Worm (Caenorhabditis elegans) whole organism, L1 larva: ENCODE measurements around the gene C46F11.4.

Experiments
- C04F5.9 ChIP-seq: sonication (generic microtip); optimal IDR thresholded peaks from 2 replicates; lab custom pipeline; 2016; ENCODE audit warnings: missing genetic modification characterization, missing compliant biosample characterization
- F16B12.6 ChIP-seq: fragments of 150-350 bp; optimal IDR thresholded peaks from 2 replicates; lab custom pipeline; 2014; ENCODE audit warnings: missing biosample characterization, missing genetic modification characterization
- Y116A8C.19 ChIP-seq: sonication (generic microtip); optimal IDR thresholded peaks from 2 replicates; lab custom pipeline; 2016; ENCODE audit warnings: missing compliant biosample characterization, missing genetic modification characterization, borderline replicate concordance
- aly-2 ChIP-seq: fragments of 150-350 bp; optimal IDR thresholded peaks from 2 replicates; lab custom pipeline; 2014; ENCODE audit warnings: missing biosample characterization, missing genetic modification characterization
- blmp-1 ChIP-seq: fragments of 150-350 bp; optimal IDR thresholded peaks from 2 replicates; lab custom pipeline; 2014; ENCODE audit warnings: missing biosample characterization, missing genetic modification characterization
- ceh-82 ChIP-seq, 3 experiments: fragments of 150-350 bp in 1 of 3; sonication (generic microtip) in 2 of 3; optimal IDR thresholded peaks; 2 replicates each; lab custom pipeline; 2014 to 2017; ENCODE audit warnings: missing biosample characterization in 3 of 3, missing genetic modification characterization in 3 of 3
- ceh-88 ChIP-seq: fragments of 200-800 bp; sonication (Bioruptor generic); IDR thresholded peaks from 2 replicates; pipeline ENCODE4 v1.3.6; 2022; ENCODE audit warnings: missing genetic modification characterization, missing compliant biosample characterization
- ces-1 ChIP-seq: fragments of 150-350 bp; optimal IDR thresholded peaks from 2 replicates; lab custom pipeline; 2014; ENCODE audit warnings: missing biosample characterization, missing genetic modification reagents, missing genetic modification characterization
- dpl-1 ChIP-seq, 3 experiments: fragments of 150-350 bp in 2 of 3; sonication (generic microtip) in 1 of 3; optimal IDR thresholded peaks; 2 replicates each; lab custom pipeline; 2014 to 2017; ENCODE audit warnings: missing biosample characterization in 3 of 3, missing genetic modification characterization in 3 of 3, missing genetic modification reagents in 3 of 3
- dsc-1 ChIP-seq: sonication (generic microtip); optimal IDR thresholded peaks from 2 replicates; lab custom pipeline; 2016; ENCODE audit warnings: mild to moderate bottlenecking, missing genetic modification characterization, missing compliant biosample characterization
- efl-1 ChIP-seq, 4 experiments: fragments of 150-350 bp; optimal IDR thresholded peaks in 3 of 4; peaks in 1 of 4; 1 replicate in 1 of 4; 2 replicates in 3 of 4; lab custom pipeline; 2014; ENCODE audit warnings: missing biosample characterization in 2 of 4, missing genetic modification characterization in 2 of 4, missing genetic modification reagents in 2 of 4
- efl-3 ChIP-seq: fragments of 200-800 bp; sonication (Bioruptor generic); optimal IDR thresholded peaks from 2 replicates; lab custom pipeline; 2018; ENCODE audit warnings: mild to moderate bottlenecking, missing genetic modification characterization, missing compliant biosample characterization
- elt-2 ChIP-seq: sonication (generic microtip); optimal IDR thresholded peaks from 2 replicates; lab custom pipeline; 2016; ENCODE audit warnings: missing genetic modification characterization, mild to moderate bottlenecking, inconsistent platforms, missing compliant biosample characterization, missing genetic modification reagents
- ets-5 ChIP-seq: fragments of 200-800 bp; sonication (Bioruptor generic); IDR thresholded peaks from 2 replicates; pipeline ENCODE4 v1.3.6; 2022; ENCODE audit warnings: missing genetic modification characterization, missing compliant biosample characterization
- fkh-4 ChIP-seq: sonication (generic microtip); optimal IDR thresholded peaks from 2 replicates; lab custom pipeline; 2016; ENCODE audit warnings: missing compliant biosample characterization, missing genetic modification characterization, borderline replicate concordance
- fos-1 ChIP-seq: fragments of 150-350 bp; optimal IDR thresholded peaks from 2 replicates; lab custom pipeline; 2014; ENCODE audit warnings: missing biosample characterization, missing genetic modification characterization
- grh-1 ChIP-seq: fragments of 200-800 bp; sonication (Bioruptor generic); IDR thresholded peaks from 2 replicates; pipeline ENCODE4 v1.3.6; 2022; ENCODE audit warnings: missing genetic modification reagents, missing genetic modification characterization, missing compliant biosample characterization
- hpl-2 ChIP-seq: fragments of 150-350 bp; optimal IDR thresholded peaks from 2 replicates; lab custom pipeline; 2014; ENCODE audit warnings: missing biosample characterization, missing genetic modification reagents, missing genetic modification characterization
- irx-1 ChIP-seq: sonication (generic microtip); optimal IDR thresholded peaks from 2 replicates; lab custom pipeline; 2016; ENCODE audit warnings: missing genetic modification characterization, missing compliant biosample characterization
- jun-1 ChIP-seq: fragments of 150-350 bp; optimal IDR thresholded peaks from 2 replicates; lab custom pipeline; 2014; ENCODE audit warnings: missing biosample characterization, missing genetic modification reagents, missing genetic modification characterization
- lin-14 ChIP-seq: fragments of 200-800 bp; sonication (Bioruptor generic); optimal IDR thresholded peaks from 2 replicates; lab custom pipeline; 2018; ENCODE audit warnings: mild to moderate bottlenecking, missing genetic modification characterization, moderate library complexity, missing compliant biosample characterization
- lin-15B ChIP-seq: fragments of 150-350 bp; sonication (generic microtip); optimal IDR thresholded peaks from 3 replicates; lab custom pipeline; 2014; ENCODE audit warnings: missing biosample characterization, missing genetic modification characterization
- lin-39 ChIP-seq: fragments of 150-350 bp; optimal IDR thresholded peaks from 2 replicates; lab custom pipeline; 2014; ENCODE audit warnings: missing biosample characterization, missing genetic modification reagents, missing genetic modification characterization
- lir-3 ChIP-seq: sonication (generic microtip); optimal IDR thresholded peaks from 2 replicates; lab custom pipeline; 2016; ENCODE audit warnings: mild to moderate bottlenecking, missing genetic modification characterization, moderate library complexity, missing compliant biosample characterization; ENCODE audit not compliant: poor library complexity
- lsy-2 ChIP-seq, 2 experiments: fragments of 150-350 bp; optimal IDR thresholded peaks; 2 replicates each; lab custom pipeline; 2014; ENCODE audit warnings: missing biosample characterization in 2 of 2, missing genetic modification characterization in 2 of 2
- mab-9 ChIP-seq: fragments of 200-800 bp; sonication (Bioruptor generic); IDR thresholded peaks from 2 replicates; pipeline ENCODE4 v1.3.6; 2022; ENCODE audit warnings: missing genetic modification reagents, missing genetic modification characterization, missing compliant biosample characterization
- nhr-237 ChIP-seq: fragments of 150-350 bp; optimal IDR thresholded peaks from 2 replicates; lab custom pipeline; 2014; ENCODE audit warnings: missing biosample characterization, missing genetic modification characterization
- nhr-28 ChIP-seq: fragments of 150-350 bp; optimal IDR thresholded peaks from 2 replicates; lab custom pipeline; 2014; ENCODE audit warnings: missing biosample characterization, missing genetic modification characterization
- nhr-71 ChIP-seq: sonication (generic microtip); optimal IDR thresholded peaks from 2 replicates; lab custom pipeline; 2016; ENCODE audit warnings: mild to moderate bottlenecking, missing genetic modification characterization, moderate library complexity, missing compliant biosample characterization
- nhr-77 ChIP-seq: fragments of 150-350 bp; optimal IDR thresholded peaks from 2 replicates; lab custom pipeline; 2014; ENCODE audit warnings: missing biosample characterization, missing genetic modification characterization
- nhr-84 ChIP-seq: sonication (generic microtip); optimal IDR thresholded peaks from 2 replicates; lab custom pipeline; 2017; ENCODE audit warnings: missing biosample characterization, missing genetic modification characterization
- nhr-90 ChIP-seq: sonication (generic microtip); optimal IDR thresholded peaks from 2 replicates; lab custom pipeline; 2016; ENCODE audit warnings: mild to moderate bottlenecking, missing genetic modification characterization, missing compliant biosample characterization; ENCODE audit not compliant: poor library complexity
- pag-3 ChIP-seq: sonication (generic microtip); optimal IDR thresholded peaks from 2 replicates; lab custom pipeline; 2017; ENCODE audit warnings: missing genetic modification characterization, mild to moderate bottlenecking, missing compliant biosample characterization, antibody characterized with exemption, borderline replicate concordance; ENCODE audit not compliant: insufficient read depth
- pax-3 ChIP-seq: fragments of 200-800 bp; sonication (Bioruptor generic); optimal IDR thresholded peaks from 2 replicates; lab custom pipeline; 2018; ENCODE audit warnings: mild to moderate bottlenecking, missing genetic modification characterization, moderate library complexity, missing compliant biosample characterization
- pqm-1 ChIP-seq: sonication (generic microtip); optimal IDR thresholded peaks from 3 replicates; lab custom pipeline; 2017; ENCODE audit warnings: missing biosample characterization, missing genetic modification characterization
- rnt-1 ChIP-seq: sonication (generic microtip); optimal IDR thresholded peaks from 2 replicates; lab custom pipeline; 2016; ENCODE audit warnings: mild to moderate bottlenecking, missing genetic modification characterization, moderate library complexity, missing compliant biosample characterization
- skn-1 ChIP-seq: fragments of 150-350 bp; optimal IDR thresholded peaks from 2 replicates; lab custom pipeline; 2014; ENCODE audit warnings: missing biosample characterization, missing genetic modification characterization
- snpc-4 ChIP-seq: fragments of 150-350 bp; optimal IDR thresholded peaks from 2 replicates; lab custom pipeline; 2014; ENCODE audit warnings: missing biosample characterization, missing genetic modification characterization
- snu-23 ChIP-seq: sonication (generic microtip); optimal IDR thresholded peaks from 2 replicates; lab custom pipeline; 2016; ENCODE audit warnings: missing genetic modification characterization, missing compliant biosample characterization
- sptf-1 ChIP-seq: fragments of 150-350 bp; optimal IDR thresholded peaks from 2 replicates; lab custom pipeline; 2014; ENCODE audit warnings: missing biosample characterization, missing genetic modification characterization
- swsn-7 ChIP-seq: sonication (generic microtip); optimal IDR thresholded peaks from 2 replicates; lab custom pipeline; 2016; ENCODE audit warnings: missing genetic modification characterization, missing compliant biosample characterization
- tbx-2 ChIP-seq: sonication (generic microtip); optimal IDR thresholded peaks from 2 replicates; lab custom pipeline; 2016; ENCODE audit warnings: missing genetic modification characterization, missing compliant biosample characterization
- unc-130 ChIP-seq: fragments of 150-350 bp; optimal IDR thresholded peaks from 2 replicates; lab custom pipeline; 2017; ENCODE audit warnings: missing biosample characterization, missing genetic modification characterization, inconsistent platforms
- unc-30 ChIP-seq: sonication (generic microtip); optimal IDR thresholded peaks from 2 replicates; lab custom pipeline; 2017; ENCODE audit warnings: missing biosample characterization, missing genetic modification characterization
- vab-15 ChIP-seq: sonication (generic microtip); optimal IDR thresholded peaks from 2 replicates; lab custom pipeline; 2017; ENCODE audit warnings: missing genotype, mild to moderate bottlenecking, missing genetic modification characterization, missing compliant biosample characterization
- xbp-1 ChIP-seq: sonication (generic microtip); optimal IDR thresholded peaks from 2 replicates; lab custom pipeline; 2016; ENCODE audit warnings: missing genetic modification characterization, missing compliant biosample characterization
- zag-1 ChIP-seq: fragments of 150-350 bp; optimal IDR thresholded peaks from 2 replicates; lab custom pipeline; 2014; ENCODE audit warnings: missing biosample characterization, missing genetic modification characterization
- zip-4 ChIP-seq: fragments of 200-800 bp; sonication (Bioruptor generic); optimal IDR thresholded peaks from 2 replicates; lab custom pipeline; 2018; ENCODE audit warnings: mild to moderate bottlenecking, missing genetic modification characterization, moderate library complexity, missing compliant biosample characterization
- ztf-11 ChIP-seq, 2 experiments: sonication (generic microtip); optimal IDR thresholded peaks; 2 replicates each; lab custom pipeline; 2016 to 2017; ENCODE audit warnings: missing genetic modification characterization in 2 of 2, missing biosample characterization in 1 of 2, missing compliant biosample characterization in 1 of 2

C46F11.4 gene

ce11 chrIII:3701411-3702310, 37.6 kb upstream of the C46F11.4 start, which contains the start of the genes pdi-1 and C14B1.2 (continued):
- no peak for TF ChIP-seq nhr-28 (tag; lab: Kevin White, UChicago)
- TF ChIP-seq nhr-71 (tag; lab: Kevin White, UChicago) = peak; percentile 55
- TF ChIP-seq skn-1 (tag; lab: Kevin White, UChicago) = no peak
- TF ChIP-seq ets-5 (GFP tag; lab: Robert Waterston, UW) = no peak
- TF ChIP-seq fos-1 (tag; lab: Kevin White, UChicago) = no peak
- TF ChIP-seq nhr-90 = no peak
- TF ChIP-seq sptf-1 (tag; lab: Kevin White, UChicago) = no peak
- no peak for TF ChIP-seq nhr-237 (tag; lab: Kevin White, UChicago)
- TF ChIP-seq elt-2 (tag; lab: Kevin White, UChicago) = no peak
- TF ChIP-seq zag-1 (tag; lab: Kevin White, UChicago) = no peak
- no peak for TF ChIP-seq efl-3 (GFP tag; lab: Kevin White, UChicago)
- TF ChIP-seq lin-15B (tag; lab: Kevin White, UChicago) = no peak
- TF ChIP-seq pax-3 (tag; lab: Kevin White, UChicago) = no peak
- TF ChIP-seq dpl-1 (GFP tag; optimal IDR thresholded peaks at IDR 0.05; lab: Kevin White, UChicago) = peak in 2 of 3 experiments; percentile 3 to 10
- TF ChIP-seq tbx-2 (tag; lab: Kevin White, UChicago) = peak; percentile 23
- no peak for TF ChIP-seq pqm-1 (tag; lab: Kevin White, UChicago)
- TF ChIP-seq F16B12.6 (tag; lab: Kevin White, UChicago) = no peak
- TF ChIP-seq nhr-77 (tag; lab: Kevin White, UChicago) = peak; percentile 15
- no peak for TF ChIP-seq grh-1 (GFP tag; lab: Robert Waterston, UW)
- TF ChIP-seq aly-2 (tag; lab: Kevin White, UChicago) = no peak
- TF ChIP-seq lsy-2 (tag; optimal IDR thresholded peaks at IDR 0.05; lab: Kevin White, UChicago) = peak in 1 of 2 experiments; percentile 25
- no peak for TF ChIP-seq pag-3
- TF ChIP-seq rnt-1 (tag; lab: Kevin White, UChicago) = peak; percentile 9
- no peak for TF ChIP-seq vab-15 (tag; lab: Kevin White, UChicago)
- no peak for TF ChIP-seq dsc-1
- peak; percentile 47 for TF ChIP-seq snu-23 (GFP tag; lab: Kevin White, UChicago)
- no peak for TF ChIP-seq mab-9 (GFP tag; lab: Robert Waterston, UW)
- TF ChIP-seq ztf-11 (tag; optimal IDR thresholded peaks at IDR 0.05; lab: Kevin White, UChicago) = no peak
- TF ChIP-seq lir-3 (tag; lab: Kevin White, UChicago) = no peak
- no peak for TF ChIP-seq irx-1 (tag; lab: Kevin White, UChicago)
- no peak for TF ChIP-seq jun-1 (tag; lab: Kevin White, UChicago)
- TF ChIP-seq Y116A8C.19 (tag; lab: Kevin White, UChicago) = no peak
- no peak for TF ChIP-seq ceh-82 (tag; optimal IDR thresholded peaks at IDR 0.05; lab: Kevin White, UChicago)
- peak; percentile 2 to 31 for TF ChIP-seq efl-1 (optimal IDR thresholded peaks at IDR 0.05; lab: Kevin White, UChicago)
- TF ChIP-seq efl-1 (GFP tag; optimal IDR thresholded peaks at IDR 0.05 in 1 of 2; lab: Kevin White, UChicago) = peak in 1 of 2 experiments; percentile 33
- TF ChIP-seq lin-39 (tag; lab: Kevin White, UChicago) = no peak
- TF ChIP-seq fkh-4 (tag; lab: Kevin White, UChicago) = no peak
- TF ChIP-seq xbp-1 (tag; lab: Kevin White, UChicago) = peak; percentile 98
- no peak for TF ChIP-seq C04F5.9 (tag; lab: Kevin White, UChicago)
- peak; percentile 14 for TF ChIP-seq swsn-7
- peak; percentile 90 for TF ChIP-seq lin-14
- no peak for TF ChIP-seq unc-130 (tag; lab: Kevin White, UChicago)
- no peak for TF ChIP-seq ceh-88
- TF ChIP-seq blmp-1 (tag; lab: Kevin White, UChicago) = peak; percentile 20
- TF ChIP-seq hpl-2 (GFP tag; lab: Kevin White, UChicago) = no peak
- TF ChIP-seq zip-4 (GFP tag; lab: Kevin White, UChicago) = no peak
- TF ChIP-seq snpc-4 = no peak
- TF ChIP-seq unc-30 (tag; lab: Kevin White, UChicago) = no peak
- TF ChIP-seq nhr-84 = no peak
- no peak for TF ChIP-seq ces-1 (GFP tag; lab: Kevin White, UChicago)
